Fruit fly (Drosophila melanogaster) whole organism, embryonic: Measurements from ENCODE around the gene CG4101.

ENCODE experiments used
- CG10274 ChIP-seq: fragments of 200-800 bp; sonication (Bioruptor generic); optimal IDR thresholded peaks from 3 replicates; lab custom pipeline; 2017; ENCODE audit warnings: missing biosample characterization, mild to moderate bottlenecking, missing genetic modification characterization
- CG11085 ChIP-seq: fragments of 200-800 bp; sonication (Bioruptor generic); IDR thresholded peaks from 2 replicates; pipeline ENCODE4 v1.3.6; 2022; ENCODE audit warnings: missing biosample characterization, missing genetic modification characterization
- CG11398 ChIP-seq: fragments of 200-800 bp; sonication (Bioruptor generic); optimal IDR thresholded peaks from 2 replicates; lab custom pipeline; 2016; ENCODE audit warnings: missing biosample characterization, missing genetic modification characterization
- CG11456 ChIP-seq: fragments of 200-800 bp; sonication (Bioruptor generic); IDR thresholded peaks from 3 replicates; pipeline ENCODE4 v1.3.6; 2022; ENCODE audit warnings: missing biosample characterization, missing genetic modification characterization
- CG1233 ChIP-seq: fragments of 200-800 bp; sonication (Bioruptor generic); optimal IDR thresholded peaks from 4 replicates; lab custom pipeline; 2018; ENCODE audit warnings: missing biosample characterization, mild to moderate bottlenecking, missing genetic modification characterization
- CG15269 ChIP-seq: fragments of 200-800 bp; sonication (Bioruptor generic); optimal IDR thresholded peaks from 2 replicates; lab custom pipeline; 2018; ENCODE audit warnings: missing biosample characterization, mild to moderate bottlenecking, missing genetic modification characterization, moderate library complexity
- CG15601 ChIP-seq: fragments of 200-800 bp; sonication (Bioruptor generic); optimal IDR thresholded peaks from 3 replicates; lab custom pipeline; 2019; ENCODE audit warnings: missing biosample characterization, mild to moderate bottlenecking, missing genetic modification characterization, moderate library complexity
- CG17186 ChIP-seq: fragments of 200-800 bp; sonication (Bioruptor generic); optimal IDR thresholded peaks from 3 replicates; lab custom pipeline; 2017; ENCODE audit warnings: missing biosample characterization, missing genetic modification reagents, missing genetic modification characterization
- CG18011 ChIP-seq: fragments of 200-800 bp; sonication (Bioruptor generic); optimal IDR thresholded peaks from 2 replicates; lab custom pipeline; 2017; ENCODE audit warnings: missing biosample characterization, missing genetic modification characterization, mild to moderate bottlenecking, moderate library complexity, missing genotype
- CG2678 ChIP-seq: fragments of 200-800 bp; sonication (Bioruptor generic); optimal IDR thresholded peaks from 3 replicates; lab custom pipeline; 2019; ENCODE audit warnings: missing biosample characterization, mild to moderate bottlenecking, missing genetic modification characterization, moderate library complexity
- CG34376 ChIP-seq: fragments of 200-800 bp; sonication (Bioruptor generic); optimal IDR thresholded peaks from 2 replicates; lab custom pipeline; 2018; ENCODE audit warnings: missing biosample characterization, mild to moderate bottlenecking, missing genetic modification characterization
- CG3995 ChIP-seq: fragments of 200-800 bp; sonication (Bioruptor generic); optimal IDR thresholded peaks from 3 replicates; lab custom pipeline; 2016; ENCODE audit warnings: missing biosample characterization, missing genetic modification characterization
- CG4360 ChIP-seq: fragments of 200-800 bp; sonication (Bioruptor generic); IDR thresholded peaks from 2 replicates; pipeline ENCODE4 v1.3.6; 2022; ENCODE audit warnings: missing biosample characterization, missing genetic modification characterization
- CG43689 ChIP-seq: fragments of 200-800 bp; sonication (Bioruptor generic); IDR thresholded peaks from 2 replicates; pipeline ENCODE4 v1.3.6; 2022; ENCODE audit warnings: missing biosample characterization, missing genetic modification characterization
- CG4854 ChIP-seq: fragments of 200-800 bp; sonication (Bioruptor generic); optimal IDR thresholded peaks from 2 replicates; lab custom pipeline; 2016; ENCODE audit warnings: missing biosample characterization, missing genetic modification characterization, inconsistent platforms
- CG6683 ChIP-seq: fragments of 200-800 bp; sonication (Bioruptor generic); optimal IDR thresholded peaks from 2 replicates; lab custom pipeline; 2017; ENCODE audit warnings: missing biosample characterization, mild to moderate bottlenecking, missing genetic modification characterization, missing genetic modification reagents
- CG6765 ChIP-seq: fragments of 200-800 bp; sonication (Bioruptor generic); optimal IDR thresholded peaks from 3 replicates; lab custom pipeline; 2017; ENCODE audit warnings: missing biosample characterization, mild to moderate bottlenecking, missing genetic modification characterization
- CG6791 ChIP-seq: fragments of 200-800 bp; sonication (Bioruptor generic); IDR thresholded peaks from 3 replicates; pipeline ENCODE4 v1.3.6; 2022; ENCODE audit warnings: missing biosample characterization, missing genetic modification characterization; ENCODE audit not compliant: partially characterized antibody
- CG8281 ChIP-seq: fragments of 200-800 bp; sonication (Bioruptor generic); optimal IDR thresholded peaks from 2 replicates; lab custom pipeline; 2018; ENCODE audit warnings: missing biosample characterization, mild to moderate bottlenecking, missing genetic modification characterization, moderate library complexity
- CHES-1-like ChIP-seq: fragments of 200-800 bp; sonication (Bioruptor generic); optimal IDR thresholded peaks from 2 replicates; lab custom pipeline; 2016; ENCODE audit warnings: missing biosample characterization, missing genetic modification characterization
- CrebB ChIP-seq: fragments of 200-800 bp; sonication (Bioruptor generic); optimal IDR thresholded peaks from 3 replicates; lab custom pipeline; 2018; ENCODE audit warnings: missing biosample characterization, mild to moderate bottlenecking, missing genetic modification characterization
- Dbx ChIP-seq: fragments of 200-800 bp; sonication (Bioruptor generic); IDR thresholded peaks from 3 replicates; pipeline ENCODE4 v1.3.6; 2022; ENCODE audit warnings: missing biosample characterization, missing genetic modification characterization
- Dek ChIP-seq: fragments of 200-800 bp; sonication (Bioruptor generic); optimal IDR thresholded peaks from 3 replicates; lab custom pipeline; 2019; ENCODE audit warnings: missing biosample characterization, mild to moderate bottlenecking, missing genetic modification characterization, moderate library complexity
- Dip2 ChIP-seq: fragments of 200-800 bp; sonication (Bioruptor generic); IDR thresholded peaks from 2 replicates; pipeline ENCODE4 v1.3.6; 2022; ENCODE audit warnings: missing biosample characterization, missing genetic modification characterization
- Hey ChIP-seq: fragments of 200-800 bp; sonication (Bioruptor generic); optimal IDR thresholded peaks from 3 replicates; lab custom pipeline; 2018; ENCODE audit warnings: missing biosample characterization, mild to moderate bottlenecking, missing genetic modification characterization
- HmgZ ChIP-seq: fragments of 200-800 bp; sonication (Bioruptor generic); optimal IDR thresholded peaks from 2 replicates; lab custom pipeline; 2018; ENCODE audit warnings: missing biosample characterization, mild to moderate bottlenecking, missing genetic modification characterization
- Hsf ChIP-seq: fragments of 200-800 bp; sonication (Bioruptor generic); optimal IDR thresholded peaks from 3 replicates; lab custom pipeline; 2016; ENCODE audit warnings: missing biosample characterization, missing genetic modification characterization
- Lim3 ChIP-seq: fragments of 200-800 bp; sonication (Bioruptor generic); IDR thresholded peaks from 2 replicates; pipeline ENCODE4 v1.3.6; 2022; ENCODE audit warnings: missing biosample characterization, missing genetic modification characterization
- Nf-YC ChIP-seq: fragments of 200-800 bp; optimal IDR thresholded peaks from 3 replicates; lab custom pipeline; 2019; ENCODE audit warnings: missing biosample characterization, mild to moderate bottlenecking, missing genetic modification characterization, moderate library complexity
- Optix ChIP-seq: fragments of 200-800 bp; sonication (Bioruptor generic); IDR thresholded peaks from 3 replicates; pipeline ENCODE4 v1.3.6; 2022; ENCODE audit warnings: missing biosample characterization, missing genetic modification characterization
- Sox100B ChIP-seq: fragments of 200-800 bp; sonication (Bioruptor generic); optimal IDR thresholded peaks from 3 replicates; lab custom pipeline; 2018; ENCODE audit warnings: missing biosample characterization, mild to moderate bottlenecking, missing genetic modification characterization
- Vsx1 ChIP-seq: fragments of 200-800 bp; sonication (Bioruptor generic); optimal IDR thresholded peaks from 2 replicates; lab custom pipeline; 2017; ENCODE audit warnings: missing biosample characterization, mild to moderate bottlenecking, missing genetic modification characterization, missing genetic modification reagents
- YL-1 ChIP-seq: fragments of 200-800 bp; sonication (Bioruptor generic); optimal IDR thresholded peaks from 3 replicates; lab custom pipeline; 2017; ENCODE audit warnings: missing biosample characterization, mild to moderate bottlenecking, missing genetic modification characterization
- al ChIP-seq: fragments of 200-800 bp; sonication (Bioruptor generic); IDR thresholded peaks from 2 replicates; pipeline ENCODE4 v1.3.6; 2022; ENCODE audit warnings: missing biosample characterization, missing genetic modification characterization
- bab2 ChIP-seq: fragments of 200-800 bp; sonication (Bioruptor generic); optimal IDR thresholded peaks from 2 replicates; lab custom pipeline; 2016; ENCODE audit warnings: missing biosample characterization, missing genetic modification characterization
- cad ChIP-seq: fragments of >200 bp; optimal IDR thresholded peaks from 2 replicates; lab custom pipeline; 2017; ENCODE audit warnings: missing biosample characterization, missing genetic modification characterization
- cato ChIP-seq: fragments of 200-800 bp; sonication (Bioruptor generic); optimal IDR thresholded peaks from 2 replicates; lab custom pipeline; 2016; ENCODE audit warnings: missing biosample characterization, missing genetic modification characterization, borderline replicate concordance
- dpn ChIP-seq, 2 experiments: fragments of 200-800 bp; sonication (Bioruptor generic); optimal IDR thresholded peaks; 3 replicates each; lab custom pipeline; 2016; ENCODE audit warnings: missing biosample characterization in 2 of 2, missing genetic modification characterization in 2 of 2
- eve ChIP-seq, 2 experiments: fragments of >200 bp; optimal IDR thresholded peaks; 2 replicates each; lab custom pipeline; 2017; ENCODE audit warnings: missing biosample characterization in 2 of 2, missing genetic modification characterization in 2 of 2
- insv ChIP-seq, 2 experiments: fragments of 200-800 bp; sonication (Bioruptor generic); optimal IDR thresholded peaks; 3 replicates each; lab custom pipeline; 2016 to 2018; ENCODE audit warnings: missing biosample characterization in 2 of 2, missing genetic modification characterization in 2 of 2
- mam ChIP-seq: fragments of 200-800 bp; sonication (Bioruptor generic); optimal IDR thresholded peaks from 3 replicates; lab custom pipeline; 2016; ENCODE audit warnings: missing biosample characterization, missing genetic modification characterization
- org-1 ChIP-seq: fragments of 200-800 bp; sonication (Bioruptor generic); optimal IDR thresholded peaks from 2 replicates; lab custom pipeline; 2017; ENCODE audit warnings: missing biosample characterization, missing genetic modification characterization
- pb ChIP-seq: fragments of 200-800 bp; sonication (Bioruptor generic); optimal IDR thresholded peaks from 3 replicates; lab custom pipeline; 2016; ENCODE audit warnings: missing biosample characterization, missing genetic modification characterization
- psq ChIP-seq: fragments of 200-800 bp; sonication (Bioruptor generic); optimal IDR thresholded peaks from 2 replicates; lab custom pipeline; 2017; ENCODE audit warnings: missing biosample characterization, missing genetic modification characterization
- run ChIP-seq: fragments of 200-800 bp; sonication (Bioruptor generic); optimal IDR thresholded peaks from 3 replicates; lab custom pipeline; 2018; ENCODE audit warnings: missing biosample characterization, mild to moderate bottlenecking, missing genetic modification characterization
- sd ChIP-seq: fragments of 200-800 bp; sonication (Bioruptor generic); optimal IDR thresholded peaks from 3 replicates; lab custom pipeline; 2018; ENCODE audit warnings: missing biosample characterization, mild to moderate bottlenecking, missing genetic modification characterization, moderate library complexity
- sisA ChIP-seq: fragments of 200-800 bp; sonication (Bioruptor generic); IDR thresholded peaks from 2 replicates; pipeline ENCODE4 v1.3.6; 2022; ENCODE audit warnings: missing biosample characterization, missing genetic modification characterization
- ttk ChIP-seq: fragments of 200-800 bp; sonication (Bioruptor generic); IDR thresholded peaks from 2 replicates; pipeline ENCODE4 v2.1.2; 2022; ENCODE audit warnings: missing biosample characterization, missing genetic modification characterization
- wor ChIP-seq: fragments of 200-800 bp; sonication (Bioruptor generic); IDR thresholded peaks from 2 replicates; pipeline ENCODE4 v1.3.6; 2022; ENCODE audit warnings: missing biosample characterization, missing genetic modification characterization
- z ChIP-seq: fragments of 200-800 bp; sonication (Bioruptor generic); IDR thresholded peaks from 3 replicates; pipeline ENCODE4 v1.3.6; 2022; ENCODE audit warnings: missing biosample characterization, missing genetic modification characterization

Gene CG4101

dm6 chr3L:16571014-16571738 is 41.1 kb upstream of the CG4101 start (continued):
- TF ChIP-seq Dek (tag; lab: Kevin White, UChicago), result peak; percentile 56
- no peak for TF ChIP-seq pb (GFP tag; lab: Kevin White, UChicago)
- TF ChIP-seq CG11398 (GFP tag; lab: Kevin White, UChicago), result no peak
- no peak for TF ChIP-seq CG10274
- TF ChIP-seq cato (GFP tag; lab: Kevin White, UChicago), result no peak
- TF ChIP-seq CG3995 (GFP tag; lab: Kevin White, UChicago), result no peak
- no peak for TF ChIP-seq CG8281
- no peak for TF ChIP-seq YL-1
- TF ChIP-seq CHES-1-like (GFP tag; lab: Kevin White, UChicago), result peak; percentile 32
- TF ChIP-seq sisA (GFP tag; lab: Robert Waterston, UW), result no peak; the same call in 1 of the 2 replicates
- no peak for TF ChIP-seq cad (GFP tag; lab: Kevin White, UChicago)
- peak in 1 of 2 experiments; percentile 45 for TF ChIP-seq eve (GFP tag; optimal IDR thresholded peaks at IDR 0.05; lab: Kevin White, UChicago)
- no peak for TF ChIP-seq psq (GFP tag; lab: Kevin White, UChicago)
- TF ChIP-seq Dbx (GFP tag; lab: Robert Waterston, UW), result peak; percentile 74
- no peak for TF ChIP-seq Lim3
- peak; percentile 18 for TF ChIP-seq CG4854 (GFP tag; lab: Kevin White, UChicago)
- TF ChIP-seq CG11085, result no peak
- no peak for TF ChIP-seq CG34376 (GFP tag; lab: Kevin White, UChicago)
- no peak for TF ChIP-seq CG4360 (GFP tag; lab: Robert Waterston, UW)
- TF ChIP-seq Vsx1 (GFP tag; lab: Kevin White, UChicago), result peak; percentile 4
- no peak for TF ChIP-seq Hey
- peak; percentile 72 for TF ChIP-seq CG15269 (tag; lab: Kevin White, UChicago)
- no peak for TF ChIP-seq CrebB (tag; lab: Kevin White, UChicago)
- TF ChIP-seq Sox100B (GFP tag; lab: Kevin White, UChicago), result peak; percentile 38
- peak; percentile 57 to 61 for TF ChIP-seq dpn (GFP tag; optimal IDR thresholded peaks at IDR 0.05; lab: Kevin White, UChicago)
- peak; percentile 32 for TF ChIP-seq Nf-YC (tag; lab: Kevin White, UChicago)
- no peak for TF ChIP-seq Optix (GFP tag; lab: Robert Waterston, UW)
- TF ChIP-seq run (tag; lab: Kevin White, UChicago), result no peak
- no peak for TF ChIP-seq CG18011 (GFP tag; lab: Kevin White, UChicago)
- no peak for TF ChIP-seq org-1 (GFP tag; lab: Kevin White, UChicago)
- no peak for TF ChIP-seq HmgZ
- TF ChIP-seq CG43689 (GFP tag; lab: Robert Waterston, UW), result 0 out of 2 replicates have a peak, but pooled peaks have one; percentile 7
- TF ChIP-seq insv (GFP tag; optimal IDR thresholded peaks at IDR 0.05; lab: Kevin White, UChicago), result no peak
- no peak for TF ChIP-seq ttk (GFP tag; lab: Robert Waterston, UW)
- TF ChIP-seq CG6791 (GFP tag; lab: Robert Waterston, UW), result no peak
- TF ChIP-seq CG6683 (GFP tag; lab: Kevin White, UChicago), result no peak
- TF ChIP-seq z (GFP tag; lab: Robert Waterston, UW), result peak; percentile 73
- TF ChIP-seq sd (tag; lab: Kevin White, UChicago), result peak; percentile 20
- TF ChIP-seq CG1233 (GFP tag; lab: Kevin White, UChicago), result peak; percentile 29
- peak; percentile 50 for TF ChIP-seq CG6765 (GFP tag; lab: Kevin White, UChicago)
- peak; percentile 68 for TF ChIP-seq Hsf (GFP tag; lab: Kevin White, UChicago)
- no peak for TF ChIP-seq CG15601 (tag; lab: Kevin White, UChicago)
- TF ChIP-seq mam (GFP tag; lab: Kevin White, UChicago), result peak; percentile 50
- TF ChIP-seq CG2678 (tag; lab: Kevin White, UChicago), result peak; percentile 71
- peak; percentile 77 for TF ChIP-seq al (GFP tag; lab: Robert Waterston, UW)
- TF ChIP-seq Dip2, result no peak
- TF ChIP-seq CG11456, result 0 out of 3 replicates have a peak, but pooled peaks have one; percentile 39
- peak; percentile 55 for TF ChIP-seq bab2 (GFP tag; lab: Kevin White, UChicago)
- no peak for TF ChIP-seq CG17186 (GFP tag; lab: Kevin White, UChicago)
- no peak for TF ChIP-seq wor (GFP tag; lab: Robert Waterston, UW)
